Fruit fly (Drosophila melanogaster) whole organism, embryonic: ENCODE results near the gene Helz.
A peak's percentile ranks its signal among the peaks of the same experiment; 100 is the strongest.

ENCODE experiments used
- CG10267 ChIP-seq: fragments of 200-800 bp; sonication (Bioruptor generic); optimal IDR thresholded peaks from 2 replicates; lab custom pipeline; 2018; ENCODE audit warnings: missing biosample characterization, mild to moderate bottlenecking, missing genetic modification characterization, moderate library complexity
- CG10959 ChIP-seq: fragments of 200-800 bp; sonication (Bioruptor generic); IDR thresholded peaks from 2 replicates; pipeline ENCODE4 v1.3.6; 2022; ENCODE audit warnings: missing biosample characterization, missing genetic modification characterization
- CG11695 ChIP-seq: fragments of 200-800 bp; sonication (Bioruptor generic); IDR thresholded peaks from 3 replicates; pipeline ENCODE4 v1.3.6; 2022; ENCODE audit warnings: missing biosample characterization, missing genetic modification characterization
- CG12659 ChIP-seq: fragments of 200-800 bp; sonication (Bioruptor generic); optimal IDR thresholded peaks from 3 replicates; lab custom pipeline; 2017; ENCODE audit warnings: mild to moderate bottlenecking, missing biosample characterization, missing genetic modification reagents, missing genetic modification characterization
- CG13624 ChIP-seq: fragments of 200-800 bp; sonication (Bioruptor generic); optimal IDR thresholded peaks from 2 replicates; lab custom pipeline; 2016; ENCODE audit warnings: missing biosample characterization, missing genetic modification characterization
- CG14710 ChIP-seq: fragments of 200-800 bp; sonication (Bioruptor generic); optimal IDR thresholded peaks from 3 replicates; lab custom pipeline; 2019; ENCODE audit warnings: missing biosample characterization, mild to moderate bottlenecking, missing genetic modification characterization, moderate library complexity
- CG14965 ChIP-seq: fragments of 200-800 bp; sonication (Bioruptor generic); optimal IDR thresholded peaks from 2 replicates; lab custom pipeline; 2016; ENCODE audit warnings: missing biosample characterization, missing genetic modification characterization, borderline replicate concordance
- CG1529 ChIP-seq: fragments of 200-800 bp; sonication (Bioruptor generic); optimal IDR thresholded peaks from 3 replicates; lab custom pipeline; 2018; ENCODE audit warnings: missing biosample characterization, missing genetic modification characterization
- CG17328 ChIP-seq: fragments of 200-800 bp; sonication (Bioruptor generic); IDR thresholded peaks from 2 replicates; pipeline ENCODE4 v1.3.6; 2022; ENCODE audit warnings: missing biosample characterization, missing genetic modification characterization
- CG17802 ChIP-seq: fragments of 200-800 bp; sonication (Bioruptor generic); optimal IDR thresholded peaks from 2 replicates; lab custom pipeline; 2018; ENCODE audit warnings: missing biosample characterization, mild to moderate bottlenecking, missing genetic modification characterization, moderate library complexity
- CG1832 ChIP-seq: fragments of 200-800 bp; sonication (Bioruptor generic); optimal IDR thresholded peaks from 2 replicates; lab custom pipeline; 2017; ENCODE audit warnings: missing biosample characterization, mild to moderate bottlenecking, missing genetic modification characterization, inconsistent platforms
- CG4424 ChIP-seq: fragments of 200-800 bp; sonication (Bioruptor generic); optimal IDR thresholded peaks from 3 replicates; lab custom pipeline; 2016; ENCODE audit warnings: missing biosample characterization, missing genetic modification characterization
- CG4617 ChIP-seq: fragments of 200-800 bp; sonication (Bioruptor generic); optimal IDR thresholded peaks from 3 replicates; lab custom pipeline; 2016; ENCODE audit warnings: missing biosample characterization, missing genetic modification characterization, borderline replicate concordance
- CG4854 ChIP-seq: fragments of 200-800 bp; sonication (Bioruptor generic); optimal IDR thresholded peaks from 2 replicates; lab custom pipeline; 2016; ENCODE audit warnings: missing biosample characterization, missing genetic modification characterization, inconsistent platforms
- CG5245 ChIP-seq: fragments of 200-800 bp; sonication (Bioruptor generic); optimal IDR thresholded peaks from 3 replicates; lab custom pipeline; 2016; ENCODE audit warnings: missing biosample characterization, missing genetic modification characterization
- CG6272 ChIP-seq: fragments of 200-800 bp; sonication (Bioruptor generic); IDR thresholded peaks from 2 replicates; pipeline ENCODE4 v1.3.6; 2022; ENCODE audit warnings: missing biosample characterization, missing genetic modification characterization
- CG7357 ChIP-seq: fragments of 200-800 bp; sonication (Bioruptor generic); IDR thresholded peaks from 3 replicates; pipeline ENCODE4 v1.3.6; 2022; ENCODE audit warnings: missing biosample characterization, missing genetic modification characterization
- CG9609 ChIP-seq: fragments of 200-800 bp; sonication (Bioruptor generic); optimal IDR thresholded peaks from 3 replicates; lab custom pipeline; 2016; ENCODE audit warnings: missing biosample characterization, missing genetic modification characterization
- CG9797 ChIP-seq: fragments of 200-800 bp; sonication (Bioruptor generic); optimal IDR thresholded peaks from 3 replicates; lab custom pipeline; 2018; ENCODE audit warnings: missing biosample characterization, mild to moderate bottlenecking, missing genetic modification characterization
- CG9817 ChIP-seq: fragments of 200-800 bp; sonication (Bioruptor generic); optimal IDR thresholded peaks from 2 replicates; lab custom pipeline; 2018; ENCODE audit warnings: missing biosample characterization, mild to moderate bottlenecking, missing genetic modification characterization, moderate library complexity
- Dad ChIP-seq: fragments of 200-800 bp; sonication (Bioruptor generic); optimal IDR thresholded peaks from 3 replicates; lab custom pipeline; 2016; ENCODE audit warnings: missing biosample characterization, missing genetic modification characterization
- Doc2 ChIP-seq: fragments of 200-800 bp; sonication (Bioruptor generic); IDR thresholded peaks from 2 replicates; pipeline ENCODE4 v1.3.6; 2022; ENCODE audit warnings: missing biosample characterization, missing genetic modification characterization
- Eip74EF ChIP-seq, 2 experiments: fragments of 200-800 bp in 1 of 2; fragments of >200 bp in 1 of 2; sonication (Bioruptor generic) in 1 of 2; optimal IDR thresholded peaks; 2 replicates each; lab custom pipeline; 2017 to 2019; ENCODE audit warnings: missing biosample characterization in 2 of 2, missing genetic modification characterization in 2 of 2, mild to moderate bottlenecking in 1 of 2, moderate library complexity in 1 of 2
- HLH3B ChIP-seq: fragments of 200-800 bp; sonication (Bioruptor generic); IDR thresholded peaks from 2 replicates; pipeline ENCODE4 v1.3.6; 2022; ENCODE audit warnings: missing biosample characterization, missing genetic modification characterization
- Jarid2 ChIP-seq: fragments of 200-800 bp; sonication (Bioruptor generic); optimal IDR thresholded peaks from 3 replicates; lab custom pipeline; 2017; ENCODE audit warnings: mild to moderate bottlenecking, missing biosample characterization, missing genetic modification reagents, missing genetic modification characterization
- MTF-1 ChIP-seq: fragments of 200-800 bp; sonication (Bioruptor generic); optimal IDR thresholded peaks from 2 replicates; lab custom pipeline; 2018; ENCODE audit warnings: missing biosample characterization, mild to moderate bottlenecking, missing genetic modification characterization, borderline replicate concordance
- Spps ChIP-seq: fragments of 200-800 bp; sonication (Bioruptor generic); optimal IDR thresholded peaks from 2 replicates; lab custom pipeline; 2018; ENCODE audit warnings: missing biosample characterization, mild to moderate bottlenecking, missing genetic modification characterization
- ap ChIP-seq: fragments of 200-800 bp; sonication (Bioruptor generic); IDR thresholded peaks from 2 replicates; pipeline ENCODE4 v1.3.6; 2022; ENCODE audit warnings: missing biosample characterization, missing genetic modification characterization
- br ChIP-seq: fragments of >200 bp; optimal IDR thresholded peaks from 2 replicates; lab custom pipeline; 2017
- chif ChIP-seq, 2 experiments: fragments of 200-800 bp; sonication (Bioruptor generic); optimal IDR thresholded peaks; 3 replicates each; lab custom pipeline; 2016; ENCODE audit warnings: missing biosample characterization in 2 of 2, missing genetic modification characterization in 2 of 2
- dpn ChIP-seq, 2 experiments: fragments of 200-800 bp; sonication (Bioruptor generic); optimal IDR thresholded peaks; 3 replicates each; lab custom pipeline; 2016; ENCODE audit warnings: missing biosample characterization in 2 of 2, missing genetic modification characterization in 2 of 2
- esg ChIP-seq: fragments of 200-800 bp; sonication (Bioruptor generic); conservative IDR thresholded peaks from 2 replicates; pipeline ENCODE4 v1.3.6; 2022; ENCODE audit warnings: missing biosample characterization, missing genetic modification characterization
- fd3F ChIP-seq: fragments of 200-800 bp; sonication (Bioruptor generic); optimal IDR thresholded peaks from 2 replicates; lab custom pipeline; 2018; ENCODE audit warnings: missing biosample characterization, mild to moderate bottlenecking, missing genetic modification characterization, moderate library complexity
- gcm2 ChIP-seq: fragments of 200-800 bp; sonication (Bioruptor generic); optimal IDR thresholded peaks from 2 replicates; lab custom pipeline; 2016; ENCODE audit warnings: missing biosample characterization, missing genetic modification characterization
- h ChIP-seq: fragments of >200 bp; optimal IDR thresholded peaks from 2 replicates; lab custom pipeline; 2017
- ken ChIP-seq: fragments of 200-800 bp; sonication (Bioruptor generic); IDR thresholded peaks from 3 replicates; pipeline ENCODE4 v1.3.6; 2022; ENCODE audit warnings: missing biosample characterization, missing genetic modification characterization
- klu ChIP-seq: fragments of 200-800 bp; sonication (Bioruptor generic); IDR thresholded peaks from 2 replicates; pipeline ENCODE4 v1.3.6; 2022; ENCODE audit warnings: missing biosample characterization, missing genetic modification characterization
- lola ChIP-seq, 3 experiments: fragments of >200 bp in 2 of 3; fragments of 200-800 bp in 1 of 3; sonication (Bioruptor generic) in 1 of 3; optimal IDR thresholded peaks; 2 replicates each; lab custom pipeline; 2017 to 2019; ENCODE audit warnings: missing biosample characterization in 3 of 3, missing genetic modification characterization in 3 of 3, mild to moderate bottlenecking in 1 of 3, moderate library complexity in 1 of 3
- mld ChIP-seq: fragments of 200-800 bp; sonication (Bioruptor generic); IDR thresholded peaks from 3 replicates; pipeline ENCODE4 v1.3.6; 2022; ENCODE audit warnings: missing biosample characterization, missing genetic modification characterization; ENCODE audit not compliant: partially characterized antibody
- onecut ChIP-seq: fragments of 200-800 bp; sonication (Bioruptor generic); IDR thresholded peaks from 2 replicates; pipeline ENCODE4 v1.3.6; 2022; ENCODE audit warnings: missing biosample characterization, missing genetic modification characterization
- peb ChIP-seq: fragments of 200-800 bp; sonication (Bioruptor generic); IDR thresholded peaks from 2 replicates; pipeline ENCODE4 v1.3.6; 2022; ENCODE audit warnings: missing biosample characterization, missing genetic modification characterization
- pita ChIP-seq: fragments of 200-800 bp; sonication (Bioruptor generic); optimal IDR thresholded peaks from 2 replicates; lab custom pipeline; 2017; ENCODE audit warnings: missing biosample characterization, mild to moderate bottlenecking, missing genetic modification characterization
- pzg ChIP-seq: fragments of 200-800 bp; sonication (Bioruptor generic); optimal IDR thresholded peaks from 3 replicates; lab custom pipeline; 2018; ENCODE audit warnings: missing biosample characterization, mild to moderate bottlenecking, missing genetic modification characterization, moderate library complexity
- slou ChIP-seq: fragments of 200-800 bp; sonication (Bioruptor generic); optimal IDR thresholded peaks from 3 replicates; lab custom pipeline; 2016; ENCODE audit warnings: missing biosample characterization, missing genetic modification characterization
- sob ChIP-seq: fragments of 200-800 bp; sonication (Bioruptor generic); IDR thresholded peaks from 2 replicates; pipeline ENCODE4 v1.3.6; 2022; ENCODE audit warnings: missing biosample characterization, missing genetic modification characterization
- stc ChIP-seq: fragments of 200-800 bp; sonication (Bioruptor generic); IDR thresholded peaks from 2 replicates; pipeline ENCODE4 v1.3.6; 2022; ENCODE audit warnings: missing biosample characterization, missing genetic modification characterization
- tll ChIP-seq, 2 experiments: fragments of 200-800 bp in 1 of 2; fragments of >200 bp in 1 of 2; sonication (Bioruptor generic) in 1 of 2; optimal IDR thresholded peaks; 2 replicates each; lab custom pipeline; 2017 to 2019; ENCODE audit warnings: missing biosample characterization in 2 of 2, missing genetic modification characterization in 2 of 2, mild to moderate bottlenecking in 1 of 2, moderate library complexity in 1 of 2
- tna ChIP-seq: fragments of 200-800 bp; sonication (Bioruptor generic); IDR thresholded peaks from 2 replicates; pipeline ENCODE4 v1.3.6; 2022; ENCODE audit warnings: missing biosample characterization, missing genetic modification characterization; ENCODE audit not compliant: partially characterized antibody
- tx ChIP-seq: fragments of 200-800 bp; sonication (Bioruptor generic); optimal IDR thresholded peaks from 2 replicates; lab custom pipeline; 2016; ENCODE audit warnings: missing biosample characterization, missing genetic modification characterization
- wor ChIP-seq: fragments of 200-800 bp; sonication (Bioruptor generic); IDR thresholded peaks from 2 replicates; pipeline ENCODE4 v1.3.6; 2022; ENCODE audit warnings: missing biosample characterization, missing genetic modification characterization

Gene Helz

dm6 chr3L:14790849-14791646 lies 1.3 kb downstream of the Helz start (continued):
- TF ChIP-seq CG5245 (GFP tag; lab: Kevin White, UChicago) (no peak), ap (no peak), CG4424 (GFP tag; lab: Kevin White, UChicago) (no peak), Jarid2 (GFP tag; lab: Kevin White, UChicago) (no peak), HLH3B (no peak; the same call in 1 of the 2 replicates), mld (no peak), tll (GFP tag; optimal IDR thresholded peaks at IDR 0.05; lab: Kevin White, UChicago) (no peak), CG9609 (no peak), CG11695 (GFP tag; lab: Robert Waterston, UW) (0 out of 3 replicates have a peak, but pooled peaks have one; percentile 14), tx (GFP tag; lab: Kevin White, UChicago) (no peak), CG10267 (tag; lab: Kevin White, UChicago) (no peak), onecut (GFP tag; lab: Robert Waterston, UW) (no peak), CG4854 (GFP tag; lab: Kevin White, UChicago) (no peak), wor (GFP tag; lab: Robert Waterston, UW) (no peak), CG9797 (no peak), fd3F (GFP tag; lab: Kevin White, UChicago) (no peak), sob (GFP tag; lab: Robert Waterston, UW) (no peak), Dad (GFP tag; lab: Kevin White, UChicago) (no peak), CG7357 (GFP tag; lab: Robert Waterston, UW) (no peak), pzg (GFP tag; lab: Kevin White, UChicago) (no peak), Spps (tag; lab: Kevin White, UChicago) (no peak), CG14965 (no peak), CG14710 (tag; lab: Kevin White, UChicago) (no peak), peb (GFP tag; lab: Robert Waterston, UW) (no peak), dpn (GFP tag; optimal IDR thresholded peaks at IDR 0.05; lab: Kevin White, UChicago) (no peak), tna (no peak), stc (GFP tag; lab: Robert Waterston, UW) (peak; percentile 48; the same call in 1 of the 2 replicates), slou (GFP tag; lab: Kevin White, UChicago) (no peak), ken (0 out of 3 replicates have a peak, but pooled peaks have one; percentile 29), CG10959 (GFP tag; lab: Robert Waterston, UW) (no peak), CG12659 (GFP tag; lab: Kevin White, UChicago) (no peak), CG6272 (no peak), MTF-1 (GFP tag; lab: Kevin White, UChicago) (no peak), pita (GFP tag; lab: Kevin White, UChicago) (no peak), CG17802 (tag; lab: Kevin White, UChicago) (no peak), CG13624 (GFP tag; lab: Kevin White, UChicago) (no peak), esg (GFP tag; lab: Robert Waterston, UW) (no peak), CG1529 (GFP tag; lab: Kevin White, UChicago) (no peak), br (lab: Kevin White, UChicago) (no peak), lola (GFP tag; optimal IDR thresholded peaks at IDR 0.05; lab: Kevin White, UChicago) (no peak), CG17328 (GFP tag; lab: Robert Waterston, UW) (peak; percentile 16; the same call in 1 of the 2 replicates), CG9817 (tag; lab: Kevin White, UChicago) (no peak), h (lab: Kevin White, UChicago) (no peak), Doc2 (no peak), Eip74EF (GFP tag; optimal IDR thresholded peaks at IDR 0.05; lab: Kevin White, UChicago) (no peak), klu (GFP tag; lab: Robert Waterston, UW) (no peak), CG1832 (no peak), gcm2 (no peak), chif (GFP tag; optimal IDR thresholded peaks at IDR 0.05; lab: Kevin White, UChicago) (peak in 1 of 2 experiments; percentile 10), CG4617 (GFP tag; lab: Kevin White, UChicago) (no peak)
